Fruit fly (Drosophila melanogaster): Measurements from ENCODE around the gene Mat89Ba.

Mat89Ba gene

DNA sequence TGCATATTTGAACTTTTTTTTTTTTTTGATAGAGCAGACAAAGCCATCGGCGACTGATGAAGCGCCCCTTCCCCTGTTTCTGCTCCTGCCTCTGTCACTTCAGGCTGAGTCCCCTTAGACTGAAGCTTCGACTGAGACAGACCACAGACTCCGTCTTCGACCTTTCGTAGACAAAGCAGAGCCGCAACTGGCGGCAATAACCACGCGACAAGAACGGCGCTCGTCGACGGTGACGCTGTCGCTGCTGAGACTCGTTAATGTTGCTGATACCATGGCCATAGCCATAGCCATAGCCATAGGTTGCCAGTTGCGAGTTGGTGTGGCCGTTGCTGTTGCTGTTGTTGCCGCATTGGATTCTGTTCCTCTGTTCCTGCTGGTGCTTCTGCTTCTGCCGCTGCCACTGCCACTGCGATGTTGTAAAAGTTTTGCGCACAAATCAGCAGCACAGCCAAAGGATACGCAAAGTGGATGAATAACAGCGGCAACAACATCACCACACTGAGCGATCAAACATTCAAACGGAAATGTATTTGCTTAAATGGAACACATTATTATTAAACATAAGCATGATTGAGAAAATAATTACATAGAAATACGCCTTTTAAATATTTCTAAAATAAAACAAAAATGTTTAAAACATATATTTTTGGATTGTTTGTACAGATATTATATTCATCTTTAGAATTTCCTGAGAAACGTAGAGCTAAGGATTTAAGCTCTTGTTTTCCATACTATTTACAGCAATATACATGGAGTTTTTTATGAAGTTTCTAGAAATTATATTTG, 48.8 kb downstream of the Mat89Ba start:
- TF ChIP-seq N (GFP tag; optimal IDR thresholded peaks at IDR 0.05) (no peak), Hnf4 (GFP tag; optimal IDR thresholded peaks at IDR 0.05) (no peak), CrebA (GFP tag; optimal IDR thresholded peaks at IDR 0.05; ENCODE audit: borderline replicate concordance) (no peak), Jra (GFP tag; optimal IDR thresholded peaks at IDR 0.05) (no peak), GATAd (GFP tag; optimal IDR thresholded peaks at IDR 0.05) (no peak), CG9705 (GFP tag; optimal IDR thresholded peaks at IDR 0.05) (no peak), dmrt93B (GFP tag; optimal IDR thresholded peaks at IDR 0.05) (no peak), pan (optimal IDR thresholded peaks at IDR 0.05) (no peak), Sp1 (GFP tag; optimal IDR thresholded peaks at IDR 0.05) (peak; percentile 23), Myc (optimal IDR thresholded peaks at IDR 0.05) (no peak), fru (GFP tag; optimal IDR thresholded peaks at IDR 0.05) (peak; percentile 41), OdsH (GFP tag; optimal IDR thresholded peaks at IDR 0.05) (peak; percentile 28), brk (GFP tag; optimal IDR thresholded peaks at IDR 0.05) (no peak), br (GFP tag; optimal IDR thresholded peaks at IDR 0.05) (no peak), Rel (GFP tag; optimal IDR thresholded peaks at IDR 0.05) (no peak), Rel (tag; optimal IDR thresholded peaks at IDR 0.05) (no peak), Dfd (GFP tag; optimal IDR thresholded peaks at IDR 0.05) (no peak), ey (GFP tag; optimal IDR thresholded peaks at IDR 0.05) (no peak), rgr (GFP tag; optimal IDR thresholded peaks at IDR 0.05) (no peak), sage (GFP tag; optimal IDR thresholded peaks at IDR 0.05) (no peak), dsf (GFP tag; optimal IDR thresholded peaks at IDR 0.05; ENCODE audit: borderline replicate concordance) (no peak), HLH106 (tag; optimal IDR thresholded peaks at IDR 0.05) (peak; percentile 8), tai (GFP tag; optimal IDR thresholded peaks at IDR 0.05) (peak; percentile 17), foxo (GFP tag; optimal IDR thresholded peaks at IDR 0.05) (peak in 1 of 2 experiments; percentile 30), Dif (GFP tag; optimal IDR thresholded peaks at IDR 0.05; ENCODE audit: partially characterized antibody) (no peak), CG32264 (GFP tag; optimal IDR thresholded peaks at IDR 0.05) (no peak), dl (GFP tag; optimal IDR thresholded peaks at IDR 0.05; ENCODE audit: insufficient read depth in 1 of 2, partially characterized antibody in 2 of 2) (no peak), Vsx2 (GFP tag; optimal IDR thresholded peaks at IDR 0.05; ENCODE audit: partially characterized antibody) (no peak), h (GFP tag; optimal IDR thresholded peaks at IDR 0.05) (peak; percentile 18), lola (GFP tag; optimal IDR thresholded peaks at IDR 0.05) (no peak), woc (GFP tag; optimal IDR thresholded peaks at IDR 0.05) (no peak), psq (GFP tag; optimal IDR thresholded peaks at IDR 0.05) (peak; percentile 27), Hr78 (GFP tag; optimal IDR thresholded peaks at IDR 0.05) (no peak), Mio (GFP tag; optimal IDR thresholded peaks at IDR 0.05) (no peak), jim (GFP tag; optimal IDR thresholded peaks at IDR 0.05) (no peak), Hr83 (GFP tag; optimal IDR thresholded peaks at IDR 0.05; ENCODE audit: poor library complexity, severe bottlenecking) (no peak), usp (GFP tag; optimal IDR thresholded peaks at IDR 0.05) (no peak), sv (GFP tag; optimal IDR thresholded peaks at IDR 0.05) (no peak), Abd-B (GFP tag; optimal IDR thresholded peaks at IDR 0.05) (no peak)

DNA sequence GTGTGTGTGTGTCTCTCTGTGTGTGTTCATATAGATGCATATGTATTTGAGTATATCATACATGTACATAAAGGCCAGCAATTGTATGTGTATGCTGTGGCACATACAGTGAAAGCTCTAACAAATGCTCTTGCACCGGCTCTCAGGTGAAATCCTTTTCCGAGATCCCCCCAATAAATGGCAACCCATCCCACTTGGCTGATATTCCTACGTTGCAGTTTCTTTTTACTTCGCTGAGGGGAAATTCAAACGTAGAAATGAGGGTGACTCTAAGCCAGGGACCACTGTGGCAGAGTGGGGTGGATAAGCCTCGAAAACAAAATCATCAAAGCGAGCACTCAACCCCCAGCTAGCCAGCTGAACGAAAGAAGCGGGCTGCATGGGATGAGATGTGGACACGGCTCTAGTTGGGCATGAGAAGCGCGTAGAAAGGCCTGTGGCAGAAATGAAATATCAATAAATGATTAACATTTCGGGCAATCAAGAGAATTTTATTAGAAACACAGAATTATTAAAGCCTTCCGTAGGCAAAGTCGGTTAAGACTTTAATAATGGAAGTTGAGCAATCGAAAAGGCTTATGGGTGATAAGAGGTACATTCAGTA, 49.8 kb downstream of the Mat89Ba start:
- TF ChIP-seq psq (GFP tag; optimal IDR thresholded peaks at IDR 0.05) (peak; percentile 83), Hnf4 (GFP tag; optimal IDR thresholded peaks at IDR 0.05) (peak; percentile 97), h (GFP tag; optimal IDR thresholded peaks at IDR 0.05) (peak; percentile 99), jim (GFP tag; optimal IDR thresholded peaks at IDR 0.05) (peak; percentile 34), Sp1 (GFP tag; optimal IDR thresholded peaks at IDR 0.05) (peak; percentile 94), brk (GFP tag; optimal IDR thresholded peaks at IDR 0.05) (peak; percentile 94), dsf (GFP tag; optimal IDR thresholded peaks at IDR 0.05; ENCODE audit: borderline replicate concordance) (peak; percentile 81), woc (GFP tag; optimal IDR thresholded peaks at IDR 0.05) (peak; percentile 98), rgr (GFP tag; optimal IDR thresholded peaks at IDR 0.05) (peak; percentile 92), N (GFP tag; optimal IDR thresholded peaks at IDR 0.05) (no peak), OdsH (GFP tag; optimal IDR thresholded peaks at IDR 0.05) (peak; percentile 95), dmrt93B (GFP tag; optimal IDR thresholded peaks at IDR 0.05) (peak; percentile 92), dl (GFP tag; optimal IDR thresholded peaks at IDR 0.05; ENCODE audit: insufficient read depth in 1 of 2, partially characterized antibody in 2 of 2) (no peak), Dif (GFP tag; optimal IDR thresholded peaks at IDR 0.05; ENCODE audit: partially characterized antibody) (no peak), sv (GFP tag; optimal IDR thresholded peaks at IDR 0.05) (peak; percentile 98), CG9705 (GFP tag; optimal IDR thresholded peaks at IDR 0.05) (peak; percentile 87), GATAd (GFP tag; optimal IDR thresholded peaks at IDR 0.05) (peak; percentile 89), tai (GFP tag; optimal IDR thresholded peaks at IDR 0.05) (peak; percentile 95), Hr83 (GFP tag; optimal IDR thresholded peaks at IDR 0.05; ENCODE audit: poor library complexity, severe bottlenecking) (peak; percentile 80), HLH106 (tag; optimal IDR thresholded peaks at IDR 0.05) (peak; percentile 97), CrebA (GFP tag; optimal IDR thresholded peaks at IDR 0.05; ENCODE audit: borderline replicate concordance) (peak; percentile 91), br (GFP tag; optimal IDR thresholded peaks at IDR 0.05) (peak; percentile 97), ey (GFP tag; optimal IDR thresholded peaks at IDR 0.05) (peak; percentile 98), pan (optimal IDR thresholded peaks at IDR 0.05) (no peak), Myc (optimal IDR thresholded peaks at IDR 0.05) (no peak), sage (GFP tag; optimal IDR thresholded peaks at IDR 0.05) (peak; percentile 95), Hr78 (GFP tag; optimal IDR thresholded peaks at IDR 0.05) (no peak), Abd-B (GFP tag; optimal IDR thresholded peaks at IDR 0.05) (no peak), lola (GFP tag; optimal IDR thresholded peaks at IDR 0.05) (no peak), fru (GFP tag; optimal IDR thresholded peaks at IDR 0.05) (peak; percentile 97), Jra (GFP tag; optimal IDR thresholded peaks at IDR 0.05) (peak; percentile 92), CG32264 (GFP tag; optimal IDR thresholded peaks at IDR 0.05) (peak; percentile 98), Dfd (GFP tag; optimal IDR thresholded peaks at IDR 0.05) (no peak), Rel (GFP tag; optimal IDR thresholded peaks at IDR 0.05) (peak; percentile 86), Rel (tag; optimal IDR thresholded peaks at IDR 0.05) (peak; percentile 85), Mio (GFP tag; optimal IDR thresholded peaks at IDR 0.05) (peak; percentile 93), foxo (GFP tag; optimal IDR thresholded peaks at IDR 0.05) (peak; percentile 88 to 97)
